Worm (Caenorhabditis elegans) whole organism, L4/young adult: ENCODE results near the gene C39H7.4.

Experiments
- W03F9.2 ChIP-seq: fragments of 150-350 bp; optimal IDR thresholded peaks from 2 replicates; lab custom pipeline; 2014; ENCODE audit warnings: missing biosample characterization, missing genetic modification characterization
- dao-5 ChIP-seq: sonication (generic microtip); optimal IDR thresholded peaks from 2 replicates; lab custom pipeline; 2016; ENCODE audit warnings: missing genotype, missing genetic modification characterization, moderate library complexity, missing compliant biosample characterization
- him-1 ChIP-seq: sonication (generic microtip); optimal IDR thresholded peaks from 2 replicates; lab custom pipeline; 2016; ENCODE audit warnings: missing genotype, missing genetic modification reagents, missing genetic modification characterization, missing compliant biosample characterization

C39H7.4 gene

DNA sequence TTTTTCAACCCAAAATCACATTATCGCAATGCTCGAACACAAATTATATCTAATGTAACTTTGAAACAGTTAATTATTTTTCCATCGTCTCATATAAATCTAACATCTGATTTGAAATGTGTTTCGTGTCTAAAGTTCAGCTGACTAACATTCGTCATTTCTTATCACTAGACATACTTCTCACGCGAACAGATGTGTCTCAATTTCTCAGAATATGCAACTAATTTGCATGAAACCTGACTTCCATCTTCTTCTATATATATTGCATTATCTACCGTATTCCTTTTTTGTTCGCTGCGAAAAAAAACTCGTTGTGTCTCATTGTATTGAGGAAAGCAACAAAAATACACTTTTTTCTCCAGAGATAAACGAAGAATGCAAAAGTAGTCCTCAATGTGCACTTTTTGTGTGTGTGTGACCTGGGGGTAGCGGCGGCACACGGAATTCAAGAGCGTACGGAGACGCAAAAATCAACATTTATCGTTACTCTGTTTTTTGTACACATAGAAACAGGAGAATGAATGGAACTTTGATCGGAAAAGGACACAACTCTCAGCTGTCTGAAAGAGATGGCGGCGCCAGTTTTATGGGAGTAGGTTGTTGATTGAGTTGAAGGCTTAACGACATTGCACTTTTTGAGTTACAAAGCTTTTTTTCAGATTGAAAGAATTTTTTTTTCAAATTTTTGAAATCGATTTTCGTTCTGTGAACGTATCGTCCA is 33.7 kb downstream of the C39H7.4 start:
- TF ChIP-seq W03F9.2 (tag; lab: Kevin White, UChicago): no peak
- TF ChIP-seq dao-5 (tag; lab: Kevin White, UChicago): no peak
- TF ChIP-seq him-1 (tag; lab: Kevin White, UChicago): no peak

DNA sequence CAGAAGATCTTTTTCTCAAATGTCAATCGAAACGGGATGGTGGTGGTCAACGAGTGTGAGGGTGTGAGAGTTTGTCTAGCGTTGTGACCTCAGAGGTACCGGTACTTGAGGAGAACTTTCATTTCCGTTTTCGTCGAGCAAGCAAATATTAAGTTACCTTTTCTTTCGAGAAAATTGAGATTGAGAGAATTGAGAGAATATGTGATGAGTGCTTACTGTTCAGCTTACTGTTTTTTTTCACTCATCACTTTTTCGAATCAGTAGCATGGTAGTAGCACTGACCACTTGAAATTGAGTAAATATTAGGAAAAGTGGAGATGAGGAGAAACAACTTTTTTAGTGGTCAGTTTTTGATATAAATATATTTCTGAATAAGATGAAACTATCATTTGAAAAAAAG is 40.4 kb downstream of the C39H7.4 start, which contains the start of gene T12E12.6:
T12E12.6 (minus strand) TSS at position 101 of the 400 bp plus-strand sequence.
- no peak for TF ChIP-seq W03F9.2 (tag; lab: Kevin White, UChicago)
- TF ChIP-seq him-1 (tag; lab: Kevin White, UChicago): no peak
- no peak for TF ChIP-seq dao-5 (tag; lab: Kevin White, UChicago)

DNA sequence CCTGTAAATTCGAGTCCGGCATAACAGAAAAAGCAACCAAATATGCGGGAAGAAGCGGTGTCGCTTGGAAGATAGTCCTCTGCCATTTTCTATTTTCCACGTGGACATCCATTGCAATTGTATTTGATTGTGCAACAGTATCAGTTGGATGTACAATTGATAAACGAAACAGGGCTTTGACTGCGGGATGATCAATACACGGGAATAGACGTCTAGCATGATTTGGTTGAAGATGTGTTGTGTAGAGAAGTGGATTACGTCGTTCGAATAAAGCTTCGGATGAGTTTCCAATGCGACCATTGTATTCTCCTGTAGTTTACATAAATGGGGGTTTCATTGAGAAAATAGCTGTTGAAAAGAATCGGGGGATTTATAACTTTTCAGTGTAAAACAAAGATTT is 41.7 kb downstream of the C39H7.4 start:
- no peak for TF ChIP-seq dao-5 (tag; lab: Kevin White, UChicago)
- no peak for TF ChIP-seq W03F9.2 (tag; lab: Kevin White, UChicago)
- no peak for TF ChIP-seq him-1 (tag; lab: Kevin White, UChicago)

DNA sequence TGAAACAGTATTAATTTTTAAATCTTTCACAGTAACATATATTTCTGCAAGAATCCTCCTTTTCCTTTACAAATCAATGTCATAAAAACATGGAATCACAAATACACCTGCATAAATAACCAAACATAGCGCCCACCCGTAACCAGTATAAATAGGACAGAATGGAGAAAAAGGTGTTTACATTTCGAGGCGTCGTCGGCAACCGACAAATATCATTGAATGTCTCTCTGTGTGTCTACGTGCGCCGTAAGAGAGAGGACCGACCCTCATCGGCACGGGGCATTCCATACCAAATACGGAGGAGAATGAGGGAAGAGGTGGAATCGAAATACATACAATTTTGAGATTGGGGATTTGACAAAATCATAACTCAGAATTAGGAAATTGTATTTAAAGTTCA is 49.3 kb downstream of the C39H7.4 start:
- no peak for TF ChIP-seq W03F9.2 (tag; lab: Kevin White, UChicago)
- TF ChIP-seq him-1 (tag; lab: Kevin White, UChicago): no peak
- TF ChIP-seq dao-5 (tag; lab: Kevin White, UChicago): no peak

DNA sequence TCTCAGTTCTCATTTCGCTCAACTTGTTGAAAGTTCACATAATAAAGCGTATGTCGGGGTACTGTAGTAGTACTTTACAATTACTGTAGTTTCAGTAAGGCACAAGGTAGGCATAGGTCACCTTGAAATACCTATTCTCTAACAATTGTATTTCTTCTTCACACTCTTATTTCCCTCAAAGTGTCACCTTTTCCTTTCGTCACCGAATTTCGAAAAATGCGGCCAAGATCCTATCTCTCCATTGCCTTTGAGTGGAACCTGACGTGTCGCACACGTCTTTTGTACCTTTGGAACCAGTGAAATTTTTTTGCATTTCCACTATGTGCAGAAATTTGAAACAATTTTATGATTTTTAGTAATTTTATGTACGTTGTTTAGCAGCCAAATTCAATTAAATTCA is 50.1 kb downstream of the C39H7.4 start:
- TF ChIP-seq him-1 (tag; lab: Kevin White, UChicago): no peak
- no peak for TF ChIP-seq W03F9.2 (tag; lab: Kevin White, UChicago)
- no peak for TF ChIP-seq dao-5 (tag; lab: Kevin White, UChicago)

DNA sequence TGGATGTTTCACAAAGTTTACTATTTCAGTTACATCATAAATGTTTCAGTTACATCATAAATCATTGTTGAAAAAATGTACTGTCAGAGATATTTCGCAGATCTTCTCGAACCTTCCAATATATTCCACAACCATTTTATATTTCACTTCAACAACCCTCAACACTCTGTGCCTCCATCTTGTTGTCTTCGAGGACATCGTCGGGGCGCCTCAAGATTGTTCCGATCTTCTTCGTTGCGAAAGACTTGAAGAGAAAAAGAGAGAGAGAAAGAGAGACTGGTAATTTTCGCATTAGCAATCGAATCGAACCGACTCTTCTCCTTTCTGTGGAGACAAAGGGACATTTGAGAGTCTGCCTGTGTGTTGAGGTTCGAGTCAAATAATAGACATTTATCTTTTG is 51.1 kb downstream of the C39H7.4 start:
- TF ChIP-seq dao-5 (tag; lab: Kevin White, UChicago): no peak
- TF ChIP-seq him-1 (tag; lab: Kevin White, UChicago): no peak
- TF ChIP-seq W03F9.2 (tag; lab: Kevin White, UChicago): no peak
